Fruit fly (Drosophila melanogaster) whole organism, adult: ENCODE results near the gene CG1116.

ENCODE experiments used
- CG12768 ChIP-seq: fragments of 200-800 bp; sonication (Bioruptor generic); optimal IDR thresholded peaks from 2 replicates; lab custom pipeline; 2017; ENCODE audit warnings: missing biosample characterization, missing genetic modification characterization, mild to moderate bottlenecking, moderate library complexity, missing genetic modification reagents
- ovo ChIP-seq: fragments of 200-800 bp; sonication (Bioruptor generic); optimal IDR thresholded peaks from 2 replicates; lab custom pipeline; 2016; ENCODE audit warnings: missing biosample characterization, missing genetic modification characterization
- toe ChIP-seq: fragments of 200-800 bp; sonication (Bioruptor generic); optimal IDR thresholded peaks from 2 replicates; lab custom pipeline; 2016; ENCODE audit warnings: missing biosample characterization, missing genetic modification characterization

DNA sequence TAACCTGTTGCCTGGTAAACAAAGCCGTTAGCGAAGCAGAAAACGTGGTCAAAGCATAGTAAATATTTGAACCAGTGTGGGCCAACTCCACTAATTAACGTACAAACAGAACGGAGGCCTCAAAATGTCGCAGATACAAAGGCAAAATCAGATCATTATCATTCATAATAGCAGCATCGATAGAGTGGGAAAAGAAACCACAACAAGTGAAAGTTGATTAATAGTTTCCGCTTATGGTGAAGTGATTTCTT lies 11.4 kb upstream of the CG1116 start:
- no peak for TF ChIP-seq CG12768 (GFP tag; lab: Kevin White, UChicago)
- TF ChIP-seq ovo (GFP tag; lab: Kevin White, UChicago) = no peak
- TF ChIP-seq toe (GFP tag; lab: Kevin White, UChicago) = no peak
